Worm (Caenorhabditis elegans) whole organism, L4 larva: ENCODE results near the gene F53F1.4.

Experiments
- F26F4.8 ChIP-seq: fragments of 200-800 bp; sonication (Bioruptor generic); conservative IDR thresholded peaks from 2 replicates; pipeline ENCODE4 v1.3.6; 2022; ENCODE audit warnings: missing genetic modification characterization, missing compliant biosample characterization
- ceh-28 ChIP-seq: fragments of 150-350 bp; optimal IDR thresholded peaks from 2 replicates; lab custom pipeline; 2014; ENCODE audit warnings: missing biosample characterization, missing genetic modification reagents, missing genetic modification characterization
- ceh-44 ChIP-seq: fragments of 200-800 bp; sonication (Bioruptor generic); IDR thresholded peaks from 2 replicates; pipeline ENCODE4 v1.3.6; 2022; ENCODE audit warnings: missing genetic modification reagents, missing genetic modification characterization, missing compliant biosample characterization
- ceh-82 ChIP-seq: sonication (generic microtip); optimal IDR thresholded peaks from 2 replicates; lab custom pipeline; 2017; ENCODE audit warnings: missing biosample characterization, missing genetic modification characterization
- ces-1 ChIP-seq: fragments of 150-350 bp; sonication (generic microtip); optimal IDR thresholded peaks from 4 replicates; lab custom pipeline; 2014; ENCODE audit warnings: missing biosample characterization, missing genetic modification reagents, missing genetic modification characterization
- lsy-2 ChIP-seq, 2 experiments: fragments of 150-350 bp in 1 of 2; sonication (generic microtip) in 1 of 2; optimal IDR thresholded peaks; 2 replicates each; lab custom pipeline; 2014 to 2017; ENCODE audit warnings: missing biosample characterization in 2 of 2, missing genetic modification characterization in 2 of 2
- mdl-1 ChIP-seq, 2 experiments: fragments of 150-350 bp in 1 of 2; sonication (generic microtip) in 1 of 2; optimal IDR thresholded peaks; 2 replicates each; lab custom pipeline; 2014 to 2017; ENCODE audit warnings: missing biosample characterization in 2 of 2, missing genetic modification characterization in 2 of 2
- nhr-102 ChIP-seq: sonication (generic microtip); optimal IDR thresholded peaks from 2 replicates; lab custom pipeline; 2016; ENCODE audit warnings: mild to moderate bottlenecking, missing genetic modification characterization, moderate library complexity, missing compliant biosample characterization
- nhr-237 ChIP-seq: sonication (generic microtip); optimal IDR thresholded peaks from 2 replicates; lab custom pipeline; 2017; ENCODE audit warnings: missing biosample characterization, missing genetic modification characterization
- snpc-4 ChIP-seq: fragments of 150-350 bp; optimal IDR thresholded peaks from 2 replicates; lab custom pipeline; 2014; ENCODE audit warnings: missing biosample characterization, missing genetic modification characterization
- spr-3 ChIP-seq: fragments of 200-800 bp; sonication (Bioruptor generic); optimal IDR thresholded peaks from 2 replicates; lab custom pipeline; 2018; ENCODE audit warnings: mild to moderate bottlenecking, missing genetic modification characterization, missing compliant biosample characterization
- unc-39 ChIP-seq: sonication (generic microtip); optimal IDR thresholded peaks from 2 replicates; lab custom pipeline; 2017; ENCODE audit warnings: missing biosample characterization, missing genetic modification characterization
- zag-1 ChIP-seq: fragments of 150-350 bp; optimal IDR thresholded peaks from 2 replicates; lab custom pipeline; 2014; ENCODE audit warnings: missing biosample characterization, missing genetic modification characterization

DNA sequence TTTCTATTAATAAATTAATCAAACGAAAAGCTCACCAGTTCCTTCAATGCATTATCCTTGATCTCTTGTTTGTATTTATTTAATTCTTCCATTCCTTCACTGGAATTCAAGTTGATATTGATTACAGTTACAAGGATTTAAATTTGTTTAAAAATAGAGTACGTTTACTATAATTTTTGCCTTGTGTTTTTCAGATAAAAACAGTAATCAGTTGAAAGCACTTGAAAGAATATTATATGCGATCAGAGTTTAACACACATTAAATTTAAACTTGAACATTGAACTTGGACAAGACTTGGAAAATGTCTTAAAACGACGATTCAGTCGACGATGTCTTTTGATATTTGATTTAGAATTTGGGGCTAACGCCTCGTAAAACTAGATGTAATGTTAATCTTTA, 6.6 kb downstream of the F53F1.4 start, which contains the start of gene F53F1.6:
- TF ChIP-seq ceh-28 (tag; lab: Kevin White, UChicago), result no peak
- TF ChIP-seq ceh-44 (GFP tag; lab: Robert Waterston, UW), result no peak
- TF ChIP-seq nhr-102 (tag; lab: Kevin White, UChicago), result no peak
- TF ChIP-seq ces-1 (GFP tag; lab: Kevin White, UChicago), result no peak
- no peak for TF ChIP-seq zag-1 (tag; lab: Kevin White, UChicago)
- TF ChIP-seq nhr-237 (tag; lab: Kevin White, UChicago), result no peak
- TF ChIP-seq snpc-4, result no peak
- TF ChIP-seq spr-3 (GFP tag; lab: Kevin White, UChicago), result no peak
- TF ChIP-seq lsy-2 (tag; optimal IDR thresholded peaks at IDR 0.05; lab: Kevin White, UChicago), result no peak
- no peak for TF ChIP-seq ceh-82
- TF ChIP-seq unc-39 (tag; lab: Kevin White, UChicago), result no peak
- TF ChIP-seq mdl-1 (tag; optimal IDR thresholded peaks at IDR 0.05; lab: Kevin White, UChicago), result no peak
- no peak for TF ChIP-seq F26F4.8 (GFP tag; lab: Robert Waterston, UW)
